Worm (Caenorhabditis elegans) whole organism, L1 larva: ENCODE data around the gene flp-24.
"Not testable (repeated sequence)": the region's sequence is repeated elsewhere in the genome, so short reads cannot be mapped to it uniquely, and the experiment has no call there.

Experiments used
- C04F5.9 ChIP-seq: sonication (generic microtip); optimal IDR thresholded peaks from 2 replicates; lab custom pipeline; 2016; ENCODE audit warnings: missing genetic modification characterization, missing compliant biosample characterization
- Y116A8C.19 ChIP-seq: sonication (generic microtip); optimal IDR thresholded peaks from 2 replicates; lab custom pipeline; 2016; ENCODE audit warnings: missing compliant biosample characterization, missing genetic modification characterization, borderline replicate concordance
- ceh-63 ChIP-seq: fragments of 200-800 bp; sonication (Bioruptor generic); optimal IDR thresholded peaks from 2 replicates; lab custom pipeline; 2018; ENCODE audit warnings: mild to moderate bottlenecking, missing genetic modification characterization, missing compliant biosample characterization
- ceh-82 ChIP-seq, 3 experiments: fragments of 150-350 bp in 1 of 3; sonication (generic microtip) in 2 of 3; optimal IDR thresholded peaks; 2 replicates each; lab custom pipeline; 2014 to 2017; ENCODE audit warnings: missing biosample characterization in 3 of 3, missing genetic modification characterization in 3 of 3
- ces-1 ChIP-seq: fragments of 150-350 bp; optimal IDR thresholded peaks from 2 replicates; lab custom pipeline; 2014; ENCODE audit warnings: missing biosample characterization, missing genetic modification reagents, missing genetic modification characterization
- dpl-1 ChIP-seq, 3 experiments: fragments of 150-350 bp in 2 of 3; sonication (generic microtip) in 1 of 3; optimal IDR thresholded peaks; 2 replicates each; lab custom pipeline; 2014 to 2017; ENCODE audit warnings: missing biosample characterization in 3 of 3, missing genetic modification characterization in 3 of 3, missing genetic modification reagents in 3 of 3
- dsc-1 ChIP-seq: sonication (generic microtip); optimal IDR thresholded peaks from 2 replicates; lab custom pipeline; 2016; ENCODE audit warnings: mild to moderate bottlenecking, missing genetic modification characterization, missing compliant biosample characterization
- efl-1 ChIP-seq, 4 experiments: fragments of 150-350 bp; optimal IDR thresholded peaks in 3 of 4; peaks in 1 of 4; 1 replicate in 1 of 4; 2 replicates in 3 of 4; lab custom pipeline; 2014; ENCODE audit warnings: missing biosample characterization in 2 of 4, missing genetic modification characterization in 2 of 4, missing genetic modification reagents in 2 of 4
- efl-3 ChIP-seq: fragments of 200-800 bp; sonication (Bioruptor generic); optimal IDR thresholded peaks from 2 replicates; lab custom pipeline; 2018; ENCODE audit warnings: mild to moderate bottlenecking, missing genetic modification characterization, missing compliant biosample characterization
- egl-13 ChIP-seq: sonication (generic microtip); optimal IDR thresholded peaks from 2 replicates; lab custom pipeline; 2016; ENCODE audit warnings: missing genotype, missing genetic modification reagents, missing genetic modification characterization, missing compliant biosample characterization
- elt-2 ChIP-seq: sonication (generic microtip); optimal IDR thresholded peaks from 2 replicates; lab custom pipeline; 2016; ENCODE audit warnings: missing genetic modification characterization, mild to moderate bottlenecking, inconsistent platforms, missing compliant biosample characterization, missing genetic modification reagents
- fkh-10 ChIP-seq: sonication (generic microtip); optimal IDR thresholded peaks from 2 replicates; lab custom pipeline; 2017; ENCODE audit warnings: missing biosample characterization, missing genetic modification reagents, missing genetic modification characterization
- grh-1 ChIP-seq: fragments of 200-800 bp; sonication (Bioruptor generic); IDR thresholded peaks from 2 replicates; pipeline ENCODE4 v1.3.6; 2022; ENCODE audit warnings: missing genetic modification reagents, missing genetic modification characterization, missing compliant biosample characterization
- hpl-2 ChIP-seq: fragments of 150-350 bp; optimal IDR thresholded peaks from 2 replicates; lab custom pipeline; 2014; ENCODE audit warnings: missing biosample characterization, missing genetic modification reagents, missing genetic modification characterization
- jun-1 ChIP-seq: fragments of 150-350 bp; optimal IDR thresholded peaks from 2 replicates; lab custom pipeline; 2014; ENCODE audit warnings: missing biosample characterization, missing genetic modification reagents, missing genetic modification characterization
- lin-14 ChIP-seq: fragments of 200-800 bp; sonication (Bioruptor generic); optimal IDR thresholded peaks from 2 replicates; lab custom pipeline; 2018; ENCODE audit warnings: mild to moderate bottlenecking, missing genetic modification characterization, moderate library complexity, missing compliant biosample characterization
- lin-15B ChIP-seq: fragments of 150-350 bp; sonication (generic microtip); optimal IDR thresholded peaks from 3 replicates; lab custom pipeline; 2014; ENCODE audit warnings: missing biosample characterization, missing genetic modification characterization
- lir-3 ChIP-seq: sonication (generic microtip); optimal IDR thresholded peaks from 2 replicates; lab custom pipeline; 2016; ENCODE audit warnings: mild to moderate bottlenecking, missing genetic modification characterization, moderate library complexity, missing compliant biosample characterization; ENCODE audit not compliant: poor library complexity
- lsy-2 ChIP-seq, 2 experiments: fragments of 150-350 bp; optimal IDR thresholded peaks; 2 replicates each; lab custom pipeline; 2014; ENCODE audit warnings: missing biosample characterization in 2 of 2, missing genetic modification characterization in 2 of 2
- mep-1 ChIP-seq: fragments of 150-350 bp; optimal IDR thresholded peaks from 2 replicates; lab custom pipeline; 2014; ENCODE audit warnings: missing biosample characterization, missing genetic modification characterization
- nhr-11 ChIP-seq: fragments of 150-350 bp; optimal IDR thresholded peaks from 2 replicates; lab custom pipeline; 2014; ENCODE audit warnings: missing biosample characterization, missing genetic modification characterization
- nhr-19 ChIP-seq: fragments of 200-800 bp; sonication (Bioruptor generic); conservative IDR thresholded peaks from 2 replicates; pipeline ENCODE4 v1.3.6; 2022; ENCODE audit warnings: missing genetic modification characterization, missing compliant biosample characterization
- nhr-47 ChIP-seq: sonication (generic microtip); optimal IDR thresholded peaks from 2 replicates; lab custom pipeline; 2016; ENCODE audit warnings: mild to moderate bottlenecking, missing genetic modification characterization, moderate library complexity, missing compliant biosample characterization
- nhr-71 ChIP-seq: sonication (generic microtip); optimal IDR thresholded peaks from 2 replicates; lab custom pipeline; 2016; ENCODE audit warnings: mild to moderate bottlenecking, missing genetic modification characterization, moderate library complexity, missing compliant biosample characterization
- nhr-76 ChIP-seq: sonication (generic microtip); optimal IDR thresholded peaks from 2 replicates; lab custom pipeline; 2017; ENCODE audit warnings: missing biosample characterization, missing genetic modification characterization
- nhr-85 ChIP-seq: sonication (generic microtip); peaks from one replicate; lab custom pipeline; 2016; ENCODE audit warnings: missing genetic modification characterization, inconsistent platforms, missing compliant biosample characterization
- pax-3 ChIP-seq: fragments of 200-800 bp; sonication (Bioruptor generic); optimal IDR thresholded peaks from 2 replicates; lab custom pipeline; 2018; ENCODE audit warnings: mild to moderate bottlenecking, missing genetic modification characterization, moderate library complexity, missing compliant biosample characterization
- rnt-1 ChIP-seq: sonication (generic microtip); optimal IDR thresholded peaks from 2 replicates; lab custom pipeline; 2016; ENCODE audit warnings: mild to moderate bottlenecking, missing genetic modification characterization, moderate library complexity, missing compliant biosample characterization
- snpc-4 ChIP-seq: fragments of 150-350 bp; optimal IDR thresholded peaks from 2 replicates; lab custom pipeline; 2014; ENCODE audit warnings: missing biosample characterization, missing genetic modification characterization
- snu-23 ChIP-seq: sonication (generic microtip); optimal IDR thresholded peaks from 2 replicates; lab custom pipeline; 2016; ENCODE audit warnings: missing genetic modification characterization, missing compliant biosample characterization
- sptf-1 ChIP-seq: fragments of 150-350 bp; optimal IDR thresholded peaks from 2 replicates; lab custom pipeline; 2014; ENCODE audit warnings: missing biosample characterization, missing genetic modification characterization
- sup-37 ChIP-seq: fragments of 200-800 bp; sonication (Bioruptor generic); optimal IDR thresholded peaks from 2 replicates; lab custom pipeline; 2018; ENCODE audit warnings: mild to moderate bottlenecking, missing genetic modification characterization, missing compliant biosample characterization
- unc-30 ChIP-seq: sonication (generic microtip); optimal IDR thresholded peaks from 2 replicates; lab custom pipeline; 2017; ENCODE audit warnings: missing biosample characterization, missing genetic modification characterization
- unc-98 ChIP-seq: fragments of 200-800 bp; sonication (Bioruptor generic); IDR thresholded peaks from 2 replicates; pipeline ENCODE4 v1.3.6; 2022; ENCODE audit warnings: missing genetic modification characterization, missing compliant biosample characterization

Gene flp-24

ce11 chrIII:724819-725218, at the start of gene flp-24:
Gene flp-24, plus strand, starts transcription at chrIII:725119.
- TF ChIP-seq efl-3, result no peak

- TF ChIP-seq mep-1 (tag; lab: Kevin White, UChicago), result no peak
- peak; percentile 20 for TF ChIP-seq snu-23
- peak; percentile 29 for TF ChIP-seq nhr-71
- no peak for TF ChIP-seq efl-1 (optimal IDR thresholded peaks at IDR 0.05; lab: Kevin White, UChicago)
- peak in 1 of 2 experiments; percentile 3 for TF ChIP-seq efl-1 (GFP tag; optimal IDR thresholded peaks at IDR 0.05 in 1 of 2; lab: Kevin White, UChicago)
- TF ChIP-seq nhr-47 (tag; lab: Kevin White, UChicago), result peak; percentile 37
- TF ChIP-seq lsy-2 (tag; optimal IDR thresholded peaks at IDR 0.05; lab: Kevin White, UChicago), result peak; percentile 2 to 31
- TF ChIP-seq lin-14 (GFP tag; lab: Kevin White, UChicago), result peak; percentile 76
- TF ChIP-seq fkh-10 (GFP tag; lab: Kevin White, UChicago), result peak; percentile 47
- no peak for TF ChIP-seq sptf-1 (tag; lab: Kevin White, UChicago)
- TF ChIP-seq ces-1 (GFP tag; lab: Kevin White, UChicago), result peak; percentile 82
- TF ChIP-seq dpl-1 (GFP tag; optimal IDR thresholded peaks at IDR 0.05; lab: Kevin White, UChicago), result peak in 1 of 3 experiments; percentile 9
- no peak for TF ChIP-seq grh-1 (GFP tag; lab: Robert Waterston, UW)
- no peak for TF ChIP-seq lir-3 (tag; lab: Kevin White, UChicago)
- no peak for TF ChIP-seq nhr-76 (tag; lab: Kevin White, UChicago)
- peak in 1 of 3 experiments; percentile 36 for TF ChIP-seq ceh-82 (tag; optimal IDR thresholded peaks at IDR 0.05; lab: Kevin White, UChicago)
These were observed 49.5 kb upstream of the flp-24 start for ce11 chrIII:675413-675812.

ce11 chrIII:675822-676221, 49.1 kb upstream of the flp-24 start, which contains the start of gene grk-2:
Gene grk-2, plus strand, starts transcription at chrIII:676122.
- no peak for TF ChIP-seq nhr-11
- no peak for TF ChIP-seq snpc-4 (tag; lab: Kevin White, UChicago)
- no peak for TF ChIP-seq unc-30
- TF ChIP-seq sptf-1 (tag; lab: Kevin White, UChicago), result no peak
- no peak for TF ChIP-seq egl-13
- no peak for TF ChIP-seq pax-3 (tag; lab: Kevin White, UChicago)
- TF ChIP-seq, all 84 proteins: peak for 0

ce11 chrIII:683318-683717, 41.6 kb upstream of the flp-24 start, which contains the start of gene W02B3.4:
Gene W02B3.4, minus strand, starts transcription at chrIII:683418.
- TF ChIP-seq dsc-1 (tag; lab: Kevin White, UChicago) (peak; percentile 33), jun-1 (no peak)
- TF ChIP-seq, all 84 proteins: peak for 1

ce11 chrIII:688083-688482, 36.8 kb upstream of the flp-24 start:
- TF ChIP-seq hpl-2 (GFP tag; lab: Kevin White, UChicago) (no peak), lin-15B (tag; lab: Kevin White, UChicago) (no peak), efl-1 (optimal IDR thresholded peaks at IDR 0.05; lab: Kevin White, UChicago) (no peak), efl-1 (GFP tag; optimal IDR thresholded peaks at IDR 0.05 in 1 of 2; lab: Kevin White, UChicago) (peak in 1 of 2 experiments; percentile 64)

- TF ChIP-seq ceh-63; nhr-85; pax-3 (tag; lab: Kevin White, UChicago): not testable (repeated sequence)
These were observed 36.0 kb upstream of the flp-24 start, which contains the start of gene elf-1 for ce11 chrIII:688869-689268. Gene elf-1, plus strand, starts transcription at chrIII:689169.

- TF ChIP-seq C04F5.9 (tag; lab: Kevin White, UChicago) (no peak), snpc-4 (tag; lab: Kevin White, UChicago) (no peak), elt-2 (tag; lab: Kevin White, UChicago) (no peak), unc-98 (GFP tag; lab: Robert Waterston, UW) (no peak), Y116A8C.19 (tag; lab: Kevin White, UChicago) (no peak), rnt-1 (tag; lab: Kevin White, UChicago) (no peak), dpl-1 (GFP tag; optimal IDR thresholded peaks at IDR 0.05; lab: Kevin White, UChicago) (no peak), nhr-19 (no peak), sup-37 (GFP tag; lab: Kevin White, UChicago) (no peak)
These were observed 33.0 kb upstream of the flp-24 start, which contains the start of gene W02B3.7 for ce11 chrIII:691933-692332. Gene W02B3.7, minus strand, starts transcription at chrIII:692033.
